Fruit fly (Drosophila melanogaster): ENCODE data around the gene CG45045.

CG45045 gene

DNA sequence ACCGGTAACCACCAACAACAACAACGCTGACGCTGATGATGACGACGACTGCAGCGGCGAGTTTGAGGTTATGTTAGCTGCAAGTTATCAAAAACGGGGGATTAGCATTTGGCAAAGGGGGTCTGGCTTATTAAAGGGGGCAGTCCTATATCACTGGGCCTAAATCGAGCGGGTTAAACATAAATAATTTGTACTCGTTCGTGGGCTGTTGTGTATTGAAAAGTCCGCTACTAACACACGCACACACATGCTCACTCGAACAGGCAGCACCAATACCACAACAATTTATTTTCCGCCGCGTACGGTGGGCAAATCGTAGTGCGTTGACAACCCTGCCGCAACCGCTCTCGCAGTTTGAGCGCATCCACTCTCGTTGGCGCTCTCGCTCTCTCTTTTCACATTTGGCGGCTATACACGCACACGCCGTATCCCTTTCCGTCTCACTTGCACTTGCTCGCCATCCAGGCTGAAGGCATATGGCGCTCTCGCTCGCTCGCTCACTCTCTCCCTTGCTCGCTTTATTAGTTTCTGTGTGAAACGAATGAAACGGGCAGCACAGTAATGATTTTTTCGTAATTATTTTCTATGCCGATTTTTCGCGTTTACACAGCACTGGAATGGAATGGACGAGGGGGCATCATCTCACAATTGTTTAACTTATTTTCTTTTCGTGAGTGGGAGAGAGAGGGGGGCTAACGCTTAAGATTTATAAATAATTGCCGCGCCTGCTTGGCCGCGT lies 49.7 kb downstream of the CG45045 start (continued):
- TF ChIP-seq cyc (GFP tag; optimal IDR thresholded peaks at IDR 0.05) (no peak), eg (GFP tag; IDR thresholded peaks at IDR 0.05) (no peak), salr (GFP tag; optimal IDR thresholded peaks at IDR 0.05) (peak in 1 of 2 experiments; percentile 17), Met (GFP tag; optimal IDR thresholded peaks at IDR 0.05) (peak; percentile 53), Sox15 (GFP tag; optimal IDR thresholded peaks at IDR 0.05) (no peak), Hr4 (GFP tag; optimal IDR thresholded peaks at IDR 0.05) (no peak), Sox14 (GFP tag; optimal IDR thresholded peaks at IDR 0.05) (peak; percentile 76), vri (GFP tag; optimal IDR thresholded peaks at IDR 0.05) (peak; percentile 53), esn (GFP tag; optimal IDR thresholded peaks at IDR 0.05) (peak; percentile 22)

Measured in whole organism, prepupa.